Worm (Caenorhabditis elegans) whole organism, late embryonic: ENCODE measurements around the gene spe-49.

Source experiments
- C08G9.2 ChIP-seq: sonication (generic microtip); optimal IDR thresholded peaks from 2 replicates; lab custom pipeline; 2016; ENCODE audit warnings: mild to moderate bottlenecking, missing genetic modification characterization, moderate library complexity, missing compliant biosample characterization
- C38D4.7 ChIP-seq: fragments of 200-800 bp; sonication (Bioruptor generic); optimal IDR thresholded peaks from 2 replicates; lab custom pipeline; 2018; ENCODE audit warnings: mild to moderate bottlenecking, missing genetic modification characterization, moderate library complexity, missing compliant biosample characterization
- F13H6.1 ChIP-seq: sonication (generic microtip); optimal IDR thresholded peaks from 2 replicates; lab custom pipeline; 2016; ENCODE audit warnings: missing genetic modification characterization, missing compliant biosample characterization
- K02D7.2 ChIP-seq: sonication (generic microtip); optimal IDR thresholded peaks from 2 replicates; lab custom pipeline; 2017; ENCODE audit warnings: mild to moderate bottlenecking, missing genetic modification characterization, missing compliant biosample characterization
- K09A11.1 ChIP-seq: sonication (generic microtip); optimal IDR thresholded peaks from 2 replicates; lab custom pipeline; 2017; ENCODE audit warnings: antibody characterized with exemption, mild to moderate bottlenecking, missing genetic modification characterization, missing compliant biosample characterization; ENCODE audit not compliant: insufficient read depth
- T23F11.4 ChIP-seq: fragments of 200-800 bp; sonication (Bioruptor generic); optimal IDR thresholded peaks from 2 replicates; lab custom pipeline; 2018; ENCODE audit warnings: mild to moderate bottlenecking, missing genetic modification characterization, missing compliant biosample characterization
- Y22D7AL.16 ChIP-seq: sonication (generic microtip); optimal IDR thresholded peaks from 2 replicates; lab custom pipeline; 2016; ENCODE audit warnings: missing genetic modification characterization, missing compliant biosample characterization
- ama-1 ChIP-seq: fragments of 150-350 bp; optimal IDR thresholded peaks from 2 replicates; lab custom pipeline; 2014
- ceh-18 ChIP-seq: sonication (generic microtip); optimal IDR thresholded peaks from 2 replicates; lab custom pipeline; 2016; ENCODE audit warnings: missing genetic modification characterization, missing compliant biosample characterization
- ceh-19 ChIP-seq: fragments of 200-800 bp; sonication (Bioruptor generic); optimal IDR thresholded peaks from 2 replicates; lab custom pipeline; 2018; ENCODE audit warnings: mild to moderate bottlenecking, missing genetic modification characterization, missing compliant biosample characterization
- ceh-2 ChIP-seq: sonication (generic microtip); optimal IDR thresholded peaks from 2 replicates; lab custom pipeline; 2016; ENCODE audit warnings: missing genotype, missing genetic modification characterization, missing compliant biosample characterization
- ceh-22 ChIP-seq: sonication (generic microtip); optimal IDR thresholded peaks from 2 replicates; lab custom pipeline; 2017; ENCODE audit warnings: missing biosample characterization, missing genetic modification characterization
- ceh-31 ChIP-seq: sonication (generic microtip); optimal IDR thresholded peaks from 2 replicates; lab custom pipeline; 2016; ENCODE audit warnings: missing genetic modification characterization, missing compliant biosample characterization
- ceh-34 ChIP-seq: sonication (generic microtip); optimal IDR thresholded peaks from 2 replicates; lab custom pipeline; 2016; ENCODE audit warnings: mild to moderate bottlenecking, missing genetic modification characterization, missing compliant biosample characterization
- ceh-48 ChIP-seq: sonication (generic microtip); optimal IDR thresholded peaks from 2 replicates; lab custom pipeline; 2016; ENCODE audit warnings: missing genetic modification characterization, inconsistent platforms, missing compliant biosample characterization
- ceh-6 ChIP-seq: fragments of 200-800 bp; sonication (Bioruptor generic); optimal IDR thresholded peaks from 2 replicates; lab custom pipeline; 2018; ENCODE audit warnings: mild to moderate bottlenecking, missing genetic modification characterization, missing compliant biosample characterization
- ceh-9 ChIP-seq: sonication (generic microtip); optimal IDR thresholded peaks from 2 replicates; lab custom pipeline; 2016; ENCODE audit warnings: mild to moderate bottlenecking, missing genetic modification characterization, inconsistent platforms, missing compliant biosample characterization
- dmd-4 ChIP-seq: sonication (generic microtip); optimal IDR thresholded peaks from 2 replicates; lab custom pipeline; 2016; ENCODE audit warnings: borderline replicate concordance, missing genetic modification characterization, missing compliant biosample characterization
- elt-4 ChIP-seq: sonication (generic microtip); optimal IDR thresholded peaks from 2 replicates; lab custom pipeline; 2016; ENCODE audit warnings: missing genetic modification characterization, missing compliant biosample characterization
- ets-4 ChIP-seq: sonication (generic microtip); optimal IDR thresholded peaks from 2 replicates; lab custom pipeline; 2016; ENCODE audit warnings: missing genetic modification characterization, missing compliant biosample characterization
- fax-1 ChIP-seq: sonication (generic microtip); optimal IDR thresholded peaks from 2 replicates; lab custom pipeline; 2016; ENCODE audit warnings: missing genotype, missing genetic modification characterization, missing compliant biosample characterization
- fkh-10 ChIP-seq: fragments of 150-350 bp; optimal IDR thresholded peaks from 2 replicates; lab custom pipeline; 2014; ENCODE audit warnings: missing biosample characterization, missing genetic modification reagents, missing genetic modification characterization
- hlh-13 ChIP-seq: fragments of 200-800 bp; sonication (Bioruptor generic); optimal IDR thresholded peaks from 2 replicates; lab custom pipeline; 2018; ENCODE audit warnings: mild to moderate bottlenecking, missing genetic modification characterization, missing compliant biosample characterization
- hlh-15 ChIP-seq: sonication (generic microtip); optimal IDR thresholded peaks from 2 replicates; lab custom pipeline; 2016; ENCODE audit warnings: missing genetic modification characterization, missing compliant biosample characterization
- hlh-6 ChIP-seq: sonication (generic microtip); optimal IDR thresholded peaks from 2 replicates; lab custom pipeline; 2016; ENCODE audit warnings: missing genotype, missing genetic modification characterization, missing compliant biosample characterization
- lin-11 ChIP-seq: fragments of 200-800 bp; sonication (Bioruptor generic); optimal IDR thresholded peaks from 2 replicates; lab custom pipeline; 2018; ENCODE audit warnings: mild to moderate bottlenecking, missing genetic modification characterization, missing compliant biosample characterization
- mec-3 ChIP-seq: sonication (generic microtip); optimal IDR thresholded peaks from 2 replicates; lab custom pipeline; 2016; ENCODE audit warnings: borderline replicate concordance, missing genetic modification characterization, missing compliant biosample characterization
- nfya-1 ChIP-seq: sonication (generic microtip); optimal IDR thresholded peaks from 2 replicates; lab custom pipeline; 2017; ENCODE audit warnings: missing genetic modification characterization, mild to moderate bottlenecking, missing compliant biosample characterization, antibody characterized with exemption, moderate library complexity
- nhr-232 ChIP-seq: sonication (generic microtip); optimal IDR thresholded peaks from 2 replicates; lab custom pipeline; 2016; ENCODE audit warnings: missing genetic modification characterization, missing compliant biosample characterization
- pag-3 ChIP-seq: sonication (generic microtip); optimal IDR thresholded peaks from 2 replicates; lab custom pipeline; 2016; ENCODE audit warnings: missing compliant biosample characterization, missing genetic modification characterization, borderline replicate concordance
- pax-1 ChIP-seq: fragments of 150-350 bp; optimal IDR thresholded peaks from 2 replicates; lab custom pipeline; 2014; ENCODE audit warnings: missing biosample characterization, missing genetic modification characterization
- pha-2 ChIP-seq: sonication (generic microtip); optimal IDR thresholded peaks from 2 replicates; lab custom pipeline; 2017; ENCODE audit warnings: mild to moderate bottlenecking, missing genetic modification characterization, missing compliant biosample characterization
- pha-4 ChIP-seq: fragments of 150-350 bp; optimal IDR thresholded peaks from 2 replicates; lab custom pipeline; 2018; ENCODE audit warnings: missing biosample characterization, missing genetic modification reagents, missing genetic modification characterization
- pqm-1 ChIP-seq: sonication (generic microtip); optimal IDR thresholded peaks from 2 replicates; lab custom pipeline; 2016; ENCODE audit warnings: missing genetic modification characterization, missing compliant biosample characterization
- sox-2 ChIP-seq: fragments of 200-800 bp; sonication (Bioruptor generic); IDR thresholded peaks from 2 replicates; pipeline ENCODE4 v1.3.6; 2022; ENCODE audit warnings: missing genetic modification reagents, missing genetic modification characterization, missing compliant biosample characterization
- tbx-2 ChIP-seq: sonication (generic microtip); optimal IDR thresholded peaks from 2 replicates; lab custom pipeline; 2016; ENCODE audit warnings: missing genetic modification characterization, missing compliant biosample characterization
- ttx-3 ChIP-seq: sonication (generic microtip); optimal IDR thresholded peaks from 2 replicates; lab custom pipeline; 2016; ENCODE audit warnings: missing genetic modification reagents, missing genetic modification characterization, missing compliant biosample characterization
- unc-3 ChIP-seq, 2 experiments: fragments of 200-800 bp in 1 of 2; sonication (Bioruptor generic) in 1 of 2; sonication (generic microtip) in 1 of 2; conservative IDR thresholded peaks in 1 of 2; optimal IDR thresholded peaks in 1 of 2; 2 replicates each; pipeline versions ENCODE4 v1.3.6 to Lab custom; 2016 to 2022; ENCODE audit warnings: missing compliant biosample characterization in 2 of 2, missing genetic modification characterization in 2 of 2, missing genetic modification reagents in 1 of 2
- unc-42 ChIP-seq: sonication (generic microtip); optimal IDR thresholded peaks from 2 replicates; lab custom pipeline; 2016; ENCODE audit warnings: missing genotype, missing genetic modification characterization, missing compliant biosample characterization

Gene spe-49

DNA sequence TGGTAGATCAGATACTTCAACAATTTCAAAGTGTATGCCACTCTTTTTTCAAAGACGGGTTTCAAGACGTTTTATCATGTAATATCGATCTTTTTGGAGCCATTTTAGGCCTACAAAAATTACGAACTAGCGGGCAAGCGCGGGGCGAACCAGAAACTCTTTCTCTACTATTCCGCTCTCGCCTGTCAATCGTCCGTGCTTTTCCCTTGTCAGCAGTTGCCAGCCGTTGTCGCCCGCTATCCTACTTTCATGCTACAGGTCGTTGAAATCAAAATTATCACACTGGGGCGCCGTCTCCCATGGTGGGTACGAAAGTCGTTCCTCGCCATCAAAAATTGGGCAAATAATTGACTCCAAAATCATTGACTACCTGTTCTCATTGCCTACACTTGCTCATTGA is 19.9 kb downstream of the spe-49 start:
- no peak for TF ChIP-seq C08G9.2 (tag; lab: Kevin White, UChicago)
- TF ChIP-seq pha-4 = no peak

DNA sequence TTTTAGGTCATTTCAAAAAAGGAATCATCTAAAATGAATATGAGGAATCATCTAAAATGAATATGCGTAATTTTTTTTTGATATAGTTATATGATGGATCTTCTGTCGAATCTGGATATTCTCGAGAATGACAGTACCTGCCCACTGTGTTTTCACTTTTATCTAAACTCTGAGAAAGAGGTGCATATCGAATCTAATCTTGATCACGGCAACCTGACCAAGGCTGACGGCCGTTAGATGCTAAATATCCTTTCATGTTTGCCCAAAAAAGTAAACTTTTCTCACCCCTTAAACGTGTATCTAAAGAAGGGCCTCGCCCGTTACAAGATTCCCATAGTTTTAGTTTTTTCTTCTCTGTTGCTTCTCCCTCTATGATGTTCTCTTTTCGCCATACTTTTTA is 21.3 kb downstream of the spe-49 start:
- no peak for TF ChIP-seq fax-1 (tag; lab: Kevin White, UChicago)
- TF ChIP-seq dmd-4 (tag; lab: Kevin White, UChicago) = no peak
- no peak for TF ChIP-seq ceh-9
- TF ChIP-seq hlh-6 = no peak
- no peak for TF ChIP-seq mec-3 (tag; lab: Kevin White, UChicago)
- TF ChIP-seq pax-1 (tag; lab: Kevin White, UChicago) = no peak
- no peak for TF ChIP-seq ttx-3
- no peak for TF ChIP-seq ceh-31
- no peak for TF ChIP-seq K02D7.2
- no peak for TF ChIP-seq ama-1 (lab: Kevin White, UChicago)
- TF ChIP-seq unc-3 (GFP tag; conservative IDR thresholded peaks at IDR 0.05; lab: Robert Waterston, UW) = no peak
- no peak for TF ChIP-seq unc-3 (tag; optimal IDR thresholded peaks at IDR 0.05; lab: Kevin White, UChicago)
- no peak for TF ChIP-seq pha-2 (tag; lab: Kevin White, UChicago)
- TF ChIP-seq nfya-1 (tag; lab: Kevin White, UChicago) = no peak
- TF ChIP-seq fkh-10 (GFP tag; lab: Kevin White, UChicago) = no peak
- no peak for TF ChIP-seq ceh-34 (tag; lab: Kevin White, UChicago)
- TF ChIP-seq tbx-2 (tag; lab: Kevin White, UChicago) = no peak

DNA sequence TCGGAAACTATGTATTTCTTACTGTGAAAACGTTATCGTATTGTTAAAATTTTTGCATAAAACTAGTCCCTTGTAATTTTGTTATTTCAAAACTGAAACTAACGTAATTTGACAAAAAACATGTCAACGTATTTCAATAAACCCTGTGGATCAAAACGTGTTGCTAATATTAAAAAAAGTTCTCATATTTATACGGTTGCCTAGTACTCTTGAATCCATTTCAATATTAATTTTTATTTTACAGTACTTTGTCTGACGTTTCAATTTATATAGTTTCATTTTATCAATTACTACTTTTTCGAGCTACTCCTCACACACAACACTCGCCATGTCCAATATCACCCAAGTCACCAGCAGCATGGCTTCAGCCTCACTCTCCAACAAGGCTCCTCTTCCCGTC is 22.3 kb downstream of the spe-49 start, which contains the start of gene sago-1:
sago-1 (plus strand) TSS at position 301 of the 400 bp plus-strand sequence.
- TF ChIP-seq ceh-6 (GFP tag; lab: Kevin White, UChicago) = no peak
- TF ChIP-seq pqm-1 (tag; lab: Kevin White, UChicago) = no peak
- no peak for TF ChIP-seq F13H6.1 (tag; lab: Kevin White, UChicago)
- TF ChIP-seq tbx-2 (tag; lab: Kevin White, UChicago) = no peak
- no peak for TF ChIP-seq unc-42 (tag; lab: Kevin White, UChicago)
- no peak for TF ChIP-seq lin-11 (tag; lab: Kevin White, UChicago)
- TF ChIP-seq pag-3 (tag; lab: Kevin White, UChicago) = no peak
- TF ChIP-seq ceh-48 (tag; lab: Kevin White, UChicago) = no peak
- TF ChIP-seq ceh-22 (tag; lab: Kevin White, UChicago) = no peak
- TF ChIP-seq elt-4 (tag; lab: Kevin White, UChicago) = no peak
- TF ChIP-seq fax-1 (tag; lab: Kevin White, UChicago) = no peak
- no peak for TF ChIP-seq hlh-13 (GFP tag; lab: Kevin White, UChicago)
- TF ChIP-seq ceh-19 (GFP tag; lab: Kevin White, UChicago) = no peak

- TF ChIP-seq Y22D7AL.16 = no peak
- TF ChIP-seq pax-1 (tag; lab: Kevin White, UChicago) = no peak
- no peak for TF ChIP-seq hlh-15 (tag; lab: Kevin White, UChicago)
- no peak for TF ChIP-seq sox-2 (GFP tag; lab: Robert Waterston, UW)
- no peak for TF ChIP-seq ceh-18 (tag; lab: Kevin White, UChicago)
- TF ChIP-seq C38D4.7 (GFP tag; lab: Kevin White, UChicago) = no peak
- TF ChIP-seq nhr-232 (tag; lab: Kevin White, UChicago) = no peak
- TF ChIP-seq hlh-13 (GFP tag; lab: Kevin White, UChicago) = no peak
- TF ChIP-seq ets-4 (tag; lab: Kevin White, UChicago) = no peak
- TF ChIP-seq ceh-2 (tag; lab: Kevin White, UChicago) = no peak
- no peak for TF ChIP-seq unc-3 (GFP tag; conservative IDR thresholded peaks at IDR 0.05; lab: Robert Waterston, UW)
- no peak for TF ChIP-seq unc-3 (tag; optimal IDR thresholded peaks at IDR 0.05; lab: Kevin White, UChicago)
- TF ChIP-seq K09A11.1 (tag; lab: Kevin White, UChicago) = no peak
- TF ChIP-seq T23F11.4 (GFP tag; lab: Kevin White, UChicago) = no peak
These were observed 30.8 kb downstream of the spe-49 start for ce11 chrV:6311936-6312335.
